Worm (Caenorhabditis elegans): Measurements from ENCODE around the gene rol-3.
A peak's percentile ranks its signal among the peaks of the same experiment; 100 is the strongest.

rol-3 gene

DNA sequence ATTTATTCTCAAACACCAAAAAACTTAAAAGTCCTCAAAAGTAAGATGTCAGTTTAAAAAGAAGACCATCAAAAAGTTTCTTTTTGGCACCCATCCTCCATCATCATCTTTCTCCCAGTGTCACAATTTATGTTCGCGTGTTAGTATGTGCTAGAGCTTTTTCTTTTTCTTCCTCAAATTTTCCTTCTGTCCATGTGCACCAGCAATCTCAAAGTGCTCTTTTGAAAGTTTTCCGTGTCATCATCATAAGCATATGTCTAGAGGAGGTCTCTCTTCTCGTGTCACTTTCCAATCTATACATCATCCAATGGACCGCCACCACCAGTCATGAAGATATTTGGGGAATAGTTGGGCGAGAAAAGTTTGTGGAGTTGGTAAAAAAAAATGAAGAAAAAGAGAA lies 12.9 kb upstream of the rol-3 start:
- no peak for TF ChIP-seq ceh-43 (GFP tag; optimal IDR thresholded peaks at IDR 0.05)

DNA sequence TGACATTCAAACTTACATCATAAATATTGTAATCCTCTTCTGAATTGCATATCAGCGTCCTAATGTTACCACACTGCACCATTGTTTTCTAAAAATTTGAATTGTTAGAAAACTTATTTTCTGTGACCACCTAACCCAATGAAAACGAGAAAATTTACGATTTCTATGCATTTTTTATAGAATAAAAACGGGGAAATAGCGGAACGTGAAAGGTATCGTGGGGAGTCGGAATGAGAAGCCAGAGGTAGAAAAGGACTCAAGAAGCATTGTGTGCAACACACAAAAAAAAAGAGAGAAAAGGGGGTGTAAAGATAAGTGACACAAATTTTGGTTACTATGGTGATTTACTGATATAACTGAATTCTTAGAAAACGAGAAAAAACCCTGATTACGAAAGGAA lies 12.0 kb upstream of the rol-3 start, which contains the start of gene C16D9.6:
TSS of gene C16D9.6 (minus strand) at position 101 of the 400 bp plus-strand sequence.
- TF ChIP-seq ceh-39 (tag; optimal IDR thresholded peaks at IDR 0.05) = no peak
- TF ChIP-seq bed-3 (GFP tag; optimal IDR thresholded peaks at IDR 0.05) = no peak
- TF ChIP-seq lin-32 (GFP tag; optimal IDR thresholded peaks at IDR 0.05) = no peak
- no peak for TF ChIP-seq ztf-11 (tag; optimal IDR thresholded peaks at IDR 0.05)

DNA sequence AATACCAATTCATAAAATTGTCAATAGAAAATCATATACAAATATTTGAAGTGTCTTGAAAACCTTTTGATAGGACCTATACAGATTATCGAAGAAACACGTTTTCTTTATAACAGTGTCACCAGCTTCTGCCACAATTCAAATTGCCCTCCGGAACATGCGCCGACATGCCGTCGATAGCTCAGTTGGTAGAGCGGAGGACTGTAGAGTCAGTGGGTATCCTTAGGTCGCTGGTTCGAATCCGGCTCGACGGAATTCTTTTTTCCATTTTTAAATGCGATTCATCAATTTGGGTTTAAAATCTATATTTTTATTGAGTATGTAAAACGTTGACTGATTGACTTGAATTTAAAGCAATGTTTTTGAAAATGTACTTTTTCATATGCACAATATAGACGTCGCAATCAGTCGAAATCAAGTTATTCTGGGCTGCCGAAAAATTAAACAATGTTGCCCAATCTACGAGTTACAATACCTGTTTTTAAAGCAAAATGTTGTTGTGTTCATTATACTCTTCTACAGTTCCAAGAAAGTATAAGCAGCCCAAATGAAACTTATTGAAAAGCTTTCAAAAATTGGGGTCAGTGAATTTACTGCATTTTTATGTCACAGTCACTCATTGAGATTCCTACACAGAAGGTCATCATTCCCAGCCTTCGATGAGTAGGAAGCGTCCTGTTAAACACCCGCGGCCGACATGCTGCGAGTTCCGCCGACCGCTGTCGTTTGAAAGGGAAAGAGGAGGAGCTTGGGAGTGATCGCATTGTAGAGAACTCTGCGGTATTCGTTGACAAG lies 9.3 kb upstream of the rol-3 start:
- TF ChIP-seq ceh-83 (GFP tag; optimal IDR thresholded peaks at IDR 0.05) = peak; percentile 71
- peak; percentile 43 for TF ChIP-seq hlh-1 (tag; optimal IDR thresholded peaks at IDR 0.05)
- TF ChIP-seq mab-5 (tag; optimal IDR thresholded peaks at IDR 0.05) = no peak
- TF ChIP-seq pha-4 (tag; optimal IDR thresholded peaks at IDR 0.05) = no peak
- no peak for TF ChIP-seq elt-1 (tag; optimal IDR thresholded peaks at IDR 0.05; ENCODE audit: borderline replicate concordance, insufficient read depth)

DNA sequence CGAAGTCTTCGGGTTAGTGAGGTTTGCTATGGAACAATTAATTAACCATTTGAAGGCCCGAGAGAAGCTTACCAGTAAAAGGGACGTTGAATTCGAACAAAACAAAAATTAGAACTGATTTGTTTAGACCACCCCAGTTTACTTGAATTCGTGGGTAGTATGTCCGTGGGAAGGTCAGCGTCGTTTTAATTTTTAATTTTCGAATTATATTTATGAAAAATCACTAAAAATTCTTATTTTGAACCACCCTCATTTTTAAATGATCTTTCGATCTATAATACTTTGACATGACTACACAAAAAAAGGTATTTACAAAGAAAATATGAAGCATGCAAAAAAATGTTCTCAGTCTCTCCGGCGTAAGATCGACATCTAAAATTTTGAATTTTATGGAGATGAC lies 7.2 kb upstream of the rol-3 start, which contains the start of gene C16D9.5:
TSS of gene C16D9.5 (minus strand) at position 101 of the 400 bp plus-strand sequence.
- TF ChIP-seq nhr-237 (tag; optimal IDR thresholded peaks at IDR 0.05) = no peak
- no peak for TF ChIP-seq bed-3 (GFP tag; optimal IDR thresholded peaks at IDR 0.05)
- TF ChIP-seq pha-4 (tag; optimal IDR thresholded peaks at IDR 0.05) = no peak
- no peak for TF ChIP-seq unc-120 (tag; optimal IDR thresholded peaks at IDR 0.05; ENCODE audit: poor library complexity, severe bottlenecking)
- no peak for TF ChIP-seq ceh-39 (tag; optimal IDR thresholded peaks at IDR 0.05)
- no peak for TF ChIP-seq elt-3 (tag; optimal IDR thresholded peaks at IDR 0.05)
- no peak for TF ChIP-seq ces-1 (GFP tag; optimal IDR thresholded peaks at IDR 0.05)
- no peak for TF ChIP-seq ham-2 (GFP tag; optimal IDR thresholded peaks at IDR 0.05)
- TF ChIP-seq zip-8 (tag; optimal IDR thresholded peaks at IDR 0.05) = no peak
- no peak for TF ChIP-seq sem-2 (GFP tag; optimal IDR thresholded peaks at IDR 0.05)
- TF ChIP-seq cnd-1 (tag; optimal IDR thresholded peaks at IDR 0.05) = no peak
- TF ChIP-seq ztf-11 (tag; optimal IDR thresholded peaks at IDR 0.05) = no peak
- TF ChIP-seq snpc-4 (tag; optimal IDR thresholded peaks at IDR 0.05) = no peak
- no peak for TF ChIP-seq drap-1 (GFP tag; optimal IDR thresholded peaks at IDR 0.05)
- no peak for TF ChIP-seq sptf-1 (tag; optimal IDR thresholded peaks at IDR 0.05)
- TF ChIP-seq mep-1 (tag; optimal IDR thresholded peaks at IDR 0.05) = no peak
- no peak for TF ChIP-seq lsy-2 (tag; optimal IDR thresholded peaks at IDR 0.05)
- TF ChIP-seq hlh-1 (tag; optimal IDR thresholded peaks at IDR 0.05) = no peak
- no peak for TF ChIP-seq M03D4.4 (tag; optimal IDR thresholded peaks at IDR 0.05)

DNA sequence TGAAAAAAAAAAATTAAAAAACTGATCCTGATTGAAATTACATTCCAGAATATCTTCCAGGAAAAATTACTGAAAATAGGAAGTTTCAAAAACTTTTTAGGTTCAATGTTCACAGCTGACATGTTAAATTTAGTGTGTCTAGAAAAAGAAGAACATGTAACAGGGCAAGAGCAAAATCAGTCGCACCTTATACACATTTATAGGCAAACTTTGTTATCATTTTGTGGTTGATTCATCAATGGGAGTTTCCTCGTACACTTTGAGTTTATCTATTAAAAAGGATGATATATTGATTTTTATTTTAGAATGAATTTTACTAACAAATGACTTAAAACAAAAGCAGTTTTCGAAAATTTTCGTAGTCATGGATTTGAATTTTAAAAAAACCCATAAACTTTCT lies 5.0 kb upstream of the rol-3 start:
- no peak for TF ChIP-seq elt-3 (tag; optimal IDR thresholded peaks at IDR 0.05)
- TF ChIP-seq cnd-1 (tag; optimal IDR thresholded peaks at IDR 0.05) = no peak
- TF ChIP-seq unc-120 (tag; optimal IDR thresholded peaks at IDR 0.05; ENCODE audit: poor library complexity, severe bottlenecking) = no peak
- no peak for TF ChIP-seq nhr-28 (tag; optimal IDR thresholded peaks at IDR 0.05)
- no peak for TF ChIP-seq nhr-12 (tag; optimal IDR thresholded peaks at IDR 0.05)
- TF ChIP-seq lin-13 (tag; optimal IDR thresholded peaks at IDR 0.05) = no peak
- TF ChIP-seq tbx-8 (GFP tag; optimal IDR thresholded peaks at IDR 0.05) = no peak
- TF ChIP-seq ces-1 (GFP tag; optimal IDR thresholded peaks at IDR 0.05) = no peak
- no peak for TF ChIP-seq M03D4.4 (tag; optimal IDR thresholded peaks at IDR 0.05)
- TF ChIP-seq pha-4 (tag; optimal IDR thresholded peaks at IDR 0.05) = no peak
- TF ChIP-seq drap-1 (GFP tag; optimal IDR thresholded peaks at IDR 0.05) = no peak
- TF ChIP-seq unc-62 (GFP tag; optimal IDR thresholded peaks at IDR 0.05) = no peak

DNA sequence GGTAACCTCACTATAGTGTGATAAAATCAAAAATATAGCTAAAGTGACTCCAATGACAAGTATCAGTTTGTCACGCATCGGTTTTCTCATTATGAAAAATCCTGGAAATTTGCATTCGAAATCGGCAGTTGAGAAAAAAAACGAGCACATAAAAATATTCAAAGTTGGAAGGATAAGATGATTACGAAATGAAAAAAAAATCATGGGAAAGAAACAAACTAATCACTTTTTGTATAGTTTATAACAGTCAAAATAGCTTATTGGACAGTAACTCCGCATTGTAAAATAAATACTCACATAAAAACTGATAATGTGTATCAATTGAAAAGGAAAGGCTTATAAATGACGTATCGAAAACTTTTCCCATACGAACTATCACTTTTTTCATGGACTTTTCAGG lies 4.6 kb upstream of the rol-3 start, which contains the start of gene C16D9.4:
TSS of gene C16D9.4 (minus strand) at position 101 of the 400 bp plus-strand sequence.
- no peak for TF ChIP-seq mab-5 (tag; optimal IDR thresholded peaks at IDR 0.05)
- no peak for TF ChIP-seq tbx-8 (GFP tag; optimal IDR thresholded peaks at IDR 0.05)
- TF ChIP-seq ceh-43 (GFP tag; optimal IDR thresholded peaks at IDR 0.05) = no peak
- TF ChIP-seq flh-1 (GFP tag; optimal IDR thresholded peaks at IDR 0.05) = no peak
- no peak for TF ChIP-seq snpc-4 (tag; optimal IDR thresholded peaks at IDR 0.05)
- no peak for TF ChIP-seq unc-39 (tag; optimal IDR thresholded peaks at IDR 0.05)

Data from whole organism, mixed stage, embryonic.